Fruit fly (Drosophila melanogaster) whole organism, prepupa: Measurements from ENCODE around the gene GNBP3.

Experiments
- Blimp-1 ChIP-seq: fragments of 200-800 bp; sonication (Bioruptor generic); optimal IDR thresholded peaks from 3 replicates; lab custom pipeline; 2017; ENCODE audit warnings: missing biosample characterization, missing genetic modification characterization, mild to moderate bottlenecking, moderate library complexity, missing genetic modification reagents
- CG10631 ChIP-seq: fragments of 200-800 bp; sonication (Bioruptor generic); optimal IDR thresholded peaks from 2 replicates; lab custom pipeline; 2016; ENCODE audit warnings: missing biosample characterization, missing genetic modification characterization
- CG10669 ChIP-seq: fragments of 200-800 bp; sonication (Bioruptor generic); optimal IDR thresholded peaks from 3 replicates; lab custom pipeline; 2018; ENCODE audit warnings: missing biosample characterization, mild to moderate bottlenecking, missing genetic modification characterization, moderate library complexity
- CG11294 ChIP-seq: fragments of 200-800 bp; sonication (Bioruptor generic); IDR thresholded peaks from 2 replicates; pipeline ENCODE4 v1.3.6; 2022; ENCODE audit warnings: missing biosample characterization, missing genetic modification characterization
- CG11762 ChIP-seq: fragments of 200-800 bp; sonication (Bioruptor generic); optimal IDR thresholded peaks from 3 replicates; lab custom pipeline; 2016; ENCODE audit warnings: missing biosample characterization, missing genetic modification characterization; ENCODE audit not compliant: insufficient read depth
- CG11902 ChIP-seq: fragments of 200-800 bp; sonication (Bioruptor generic); optimal IDR thresholded peaks from 3 replicates; lab custom pipeline; 2016; ENCODE audit warnings: missing biosample characterization, missing genetic modification characterization
- CG15336 ChIP-seq: fragments of 200-800 bp; sonication (Bioruptor generic); IDR thresholded peaks from 2 replicates; pipeline ENCODE4 v1.3.6; 2022; ENCODE audit warnings: missing biosample characterization, missing genetic modification characterization
- CG1621 ChIP-seq: fragments of 200-800 bp; sonication (Bioruptor generic); optimal IDR thresholded peaks from 3 replicates; lab custom pipeline; 2018; ENCODE audit warnings: missing biosample characterization, mild to moderate bottlenecking, missing genetic modification characterization
- CG16779 ChIP-seq: fragments of 200-800 bp; sonication (Bioruptor generic); optimal IDR thresholded peaks from 3 replicates; lab custom pipeline; 2017; ENCODE audit warnings: missing biosample characterization, mild to moderate bottlenecking, missing genetic modification characterization
- CG3032 ChIP-seq: fragments of 200-800 bp; optimal IDR thresholded peaks from 2 replicates; lab custom pipeline; 2019; ENCODE audit warnings: missing biosample characterization, mild to moderate bottlenecking, missing genetic modification characterization, moderate library complexity
- CG32006 ChIP-seq: fragments of 200-800 bp; sonication (Bioruptor generic); optimal IDR thresholded peaks from 3 replicates; lab custom pipeline; 2017; ENCODE audit warnings: missing biosample characterization, mild to moderate bottlenecking, missing genetic modification characterization
- CG34406 ChIP-seq: fragments of 200-800 bp; sonication (Bioruptor generic); optimal IDR thresholded peaks from 3 replicates; lab custom pipeline; 2016; ENCODE audit warnings: missing biosample characterization, missing genetic modification characterization
- CG3919 ChIP-seq: fragments of 200-800 bp; sonication (Bioruptor generic); optimal IDR thresholded peaks from 3 replicates; lab custom pipeline; 2016; ENCODE audit warnings: missing biosample characterization, missing genetic modification characterization
- CG4318 ChIP-seq: fragments of 200-800 bp; sonication (Bioruptor generic); optimal IDR thresholded peaks from 3 replicates; lab custom pipeline; 2017; ENCODE audit warnings: missing biosample characterization, mild to moderate bottlenecking, missing genetic modification characterization
- CG6163 ChIP-seq: fragments of 200-800 bp; sonication (Bioruptor generic); IDR thresholded peaks from 3 replicates; pipeline ENCODE4 v1.3.6; 2022; ENCODE audit warnings: missing biosample characterization, missing genetic modification characterization
- CG6276 ChIP-seq: fragments of 200-800 bp; sonication (Bioruptor generic); optimal IDR thresholded peaks from 2 replicates; lab custom pipeline; 2017; ENCODE audit warnings: missing biosample characterization, mild to moderate bottlenecking, missing genetic modification characterization
- CG6792 ChIP-seq: fragments of 200-800 bp; sonication (Bioruptor generic); optimal IDR thresholded peaks from 3 replicates; lab custom pipeline; 2016; ENCODE audit warnings: missing biosample characterization, missing genetic modification characterization
- CG6808 ChIP-seq: fragments of 200-800 bp; sonication (Bioruptor generic); optimal IDR thresholded peaks from 3 replicates; lab custom pipeline; 2017; ENCODE audit warnings: missing biosample characterization, missing genetic modification characterization, mild to moderate bottlenecking, moderate library complexity, missing genetic modification reagents
- CG6854 ChIP-seq: fragments of 200-800 bp; sonication (Bioruptor generic); optimal IDR thresholded peaks from 2 replicates; lab custom pipeline; 2017; ENCODE audit warnings: missing biosample characterization, mild to moderate bottlenecking, missing genetic modification characterization
- CG7368 ChIP-seq: fragments of 200-800 bp; sonication (Bioruptor generic); optimal IDR thresholded peaks from 3 replicates; lab custom pipeline; 2016; ENCODE audit warnings: missing biosample characterization, missing genetic modification characterization
- CG8119 ChIP-seq: fragments of 200-800 bp; sonication (Bioruptor generic); IDR thresholded peaks from 3 replicates; pipeline ENCODE4 v1.3.6; 2022; ENCODE audit warnings: missing biosample characterization, missing genetic modification characterization
- CG8319 ChIP-seq: fragments of 200-800 bp; sonication (Bioruptor generic); optimal IDR thresholded peaks from 3 replicates; lab custom pipeline; 2016; ENCODE audit warnings: missing biosample characterization, missing genetic modification characterization
- Eip75B ChIP-seq: fragments of 200-800 bp; sonication (Bioruptor generic); optimal IDR thresholded peaks from 3 replicates; lab custom pipeline; 2016; ENCODE audit warnings: missing biosample characterization, missing genetic modification characterization
- Eip78C ChIP-seq: fragments of 200-800 bp; sonication (Bioruptor generic); peaks from one replicate; lab custom pipeline; 2016; ENCODE audit warnings: missing biosample characterization, missing genetic modification characterization
- Eip93F ChIP-seq: fragments of 200-800 bp; sonication (Bioruptor generic); optimal IDR thresholded peaks from 2 replicates; lab custom pipeline; 2016; ENCODE audit warnings: missing biosample characterization, mild to moderate bottlenecking, missing genetic modification characterization
- Ets96B ChIP-seq: fragments of 200-800 bp; optimal IDR thresholded peaks from 2 replicates; lab custom pipeline; 2019; ENCODE audit warnings: missing biosample characterization, mild to moderate bottlenecking, missing genetic modification characterization, moderate library complexity
- Gug ChIP-seq: fragments of 200-800 bp; sonication (Bioruptor generic); IDR thresholded peaks from 2 replicates; pipeline ENCODE4 v1.3.6; 2022; ENCODE audit warnings: missing biosample characterization, missing genetic modification characterization
- Hr38 ChIP-seq: sonication (Bioruptor generic); optimal IDR thresholded peaks from 2 replicates; lab custom pipeline; 2016; ENCODE audit warnings: missing biosample characterization, missing genetic modification characterization
- Hr4 ChIP-seq: fragments of 200-800 bp; sonication (Bioruptor generic); optimal IDR thresholded peaks from 3 replicates; lab custom pipeline; 2016; ENCODE audit warnings: missing biosample characterization, missing genetic modification characterization
- Met ChIP-seq: fragments of 200-800 bp; sonication (Bioruptor generic); optimal IDR thresholded peaks from 3 replicates; lab custom pipeline; 2016; ENCODE audit warnings: missing biosample characterization, missing genetic modification characterization
- OdsH ChIP-seq: fragments of 200-800 bp; sonication (Bioruptor generic); optimal IDR thresholded peaks from 3 replicates; lab custom pipeline; 2016; ENCODE audit warnings: missing biosample characterization, missing genetic modification characterization
- Sox102F ChIP-seq: fragments of 200-800 bp; sonication (Bioruptor generic); optimal IDR thresholded peaks from 2 replicates; lab custom pipeline; 2016; ENCODE audit warnings: missing biosample characterization, mild to moderate bottlenecking, missing genetic modification characterization
- Sox14 ChIP-seq: fragments of 200-800 bp; sonication (Bioruptor generic); optimal IDR thresholded peaks from 3 replicates; lab custom pipeline; 2016; ENCODE audit warnings: missing biosample characterization, missing genetic modification characterization
- Sox15 ChIP-seq: fragments of 200-800 bp; sonication (Bioruptor generic); optimal IDR thresholded peaks from 3 replicates; lab custom pipeline; 2016; ENCODE audit warnings: missing biosample characterization, missing genetic modification characterization
- achi ChIP-seq: fragments of 200-800 bp; sonication (Bioruptor generic); optimal IDR thresholded peaks from 3 replicates; lab custom pipeline; 2016; ENCODE audit warnings: missing biosample characterization, missing genetic modification characterization
- acj6 ChIP-seq: fragments of 200-800 bp; sonication (Bioruptor generic); optimal IDR thresholded peaks from 3 replicates; lab custom pipeline; 2016; ENCODE audit warnings: missing biosample characterization, missing genetic modification characterization
- cyc ChIP-seq: fragments of 200-800 bp; sonication (Bioruptor generic); optimal IDR thresholded peaks from 3 replicates; lab custom pipeline; 2016; ENCODE audit warnings: missing biosample characterization, missing genetic modification characterization
- dac ChIP-seq: fragments of 200-800 bp; sonication (Bioruptor generic); optimal IDR thresholded peaks from 2 replicates; lab custom pipeline; 2017; ENCODE audit warnings: missing biosample characterization, mild to moderate bottlenecking, missing genetic modification characterization
- dsx ChIP-seq: fragments of 200-800 bp; optimal IDR thresholded peaks from 3 replicates; lab custom pipeline; 2019; ENCODE audit warnings: missing biosample characterization, mild to moderate bottlenecking, missing genetic modification characterization, moderate library complexity; ENCODE audit not compliant: poor library complexity, severe bottlenecking
- eg ChIP-seq: fragments of 200-800 bp; sonication (Bioruptor generic); IDR thresholded peaks from 3 replicates; pipeline ENCODE4 v1.3.6; 2022; ENCODE audit warnings: missing biosample characterization, missing genetic modification characterization
- fd59A ChIP-seq: fragments of 200-800 bp; sonication (Bioruptor generic); optimal IDR thresholded peaks from 2 replicates; lab custom pipeline; 2017; ENCODE audit warnings: missing biosample characterization, mild to moderate bottlenecking, missing genetic modification characterization, missing genetic modification reagents
- fd85E ChIP-seq: fragments of 200-800 bp; sonication (Bioruptor generic); optimal IDR thresholded peaks from 3 replicates; lab custom pipeline; 2016; ENCODE audit warnings: missing biosample characterization, missing genetic modification characterization
- fkh ChIP-seq: fragments of 200-800 bp; sonication (Bioruptor generic); optimal IDR thresholded peaks from 3 replicates; lab custom pipeline; 2017; ENCODE audit warnings: missing biosample characterization, mild to moderate bottlenecking, missing genetic modification characterization, moderate library complexity
- lz ChIP-seq: fragments of 200-800 bp; sonication (Bioruptor generic); optimal IDR thresholded peaks from 3 replicates; lab custom pipeline; 2016; ENCODE audit warnings: missing biosample characterization, missing genetic modification characterization
- net ChIP-seq: fragments of 200-800 bp; sonication (Bioruptor generic); optimal IDR thresholded peaks from 3 replicates; lab custom pipeline; 2016; ENCODE audit warnings: missing biosample characterization, missing genetic modification characterization
- pdm3 ChIP-seq: fragments of 200-800 bp; sonication (Bioruptor generic); optimal IDR thresholded peaks from 3 replicates; lab custom pipeline; 2016; ENCODE audit warnings: missing biosample characterization, missing genetic modification characterization
- salr ChIP-seq, 2 experiments: fragments of 200-800 bp; sonication (Bioruptor generic); optimal IDR thresholded peaks; 3 replicates each; lab custom pipeline; 2016 to 2018; ENCODE audit warnings: missing biosample characterization in 2 of 2, missing genetic modification characterization in 2 of 2, mild to moderate bottlenecking in 1 of 2
- ss ChIP-seq, 2 experiments: fragments of 200-800 bp; sonication (Bioruptor generic); optimal IDR thresholded peaks; 2 replicates in 1 of 2; 3 replicates in 1 of 2; lab custom pipeline; 2017 to 2018; ENCODE audit warnings: mild to moderate bottlenecking in 2 of 2, missing biosample characterization in 2 of 2, missing genetic modification characterization in 2 of 2, moderate library complexity in 1 of 2
- svp ChIP-seq: fragments of 200-800 bp; sonication (Bioruptor generic); peaks from one replicate; lab custom pipeline; 2016; ENCODE audit warnings: missing biosample characterization, missing genetic modification characterization
- topi ChIP-seq: fragments of 200-800 bp; sonication (Bioruptor generic); optimal IDR thresholded peaks from 3 replicates; lab custom pipeline; 2016; ENCODE audit warnings: missing biosample characterization, missing genetic modification characterization
- vri ChIP-seq: fragments of 200-800 bp; sonication (Bioruptor generic); optimal IDR thresholded peaks from 3 replicates; lab custom pipeline; 2016; ENCODE audit warnings: missing biosample characterization, mild to moderate bottlenecking, missing genetic modification characterization

GNBP3 gene

DNA sequence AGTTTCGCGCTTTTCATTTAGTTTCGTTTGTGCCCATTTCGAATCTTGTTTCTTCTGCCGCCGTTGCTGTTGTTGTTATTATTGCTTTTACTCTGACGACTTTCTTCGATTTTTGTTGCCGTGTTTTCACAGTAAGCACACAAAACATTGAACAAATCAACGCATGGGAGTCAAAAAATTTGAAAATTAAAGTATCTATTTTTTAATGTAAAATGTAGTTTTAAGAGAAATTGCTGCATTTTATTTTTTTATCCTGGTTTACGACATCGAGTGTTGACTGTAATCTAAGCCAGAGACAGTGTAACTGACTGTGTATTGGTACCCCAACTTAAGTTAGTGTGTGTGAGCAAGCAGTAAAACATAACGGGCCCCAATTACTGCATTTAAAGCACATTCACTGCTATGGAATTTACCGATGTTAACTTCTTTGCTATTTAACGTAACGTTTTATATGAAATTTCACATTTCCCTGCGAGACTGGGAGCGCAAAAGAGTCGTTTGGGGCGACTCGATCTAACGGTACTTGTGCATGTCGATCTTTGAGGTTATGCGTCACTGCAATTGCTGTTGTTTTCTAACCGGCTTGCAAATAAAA, 41.4 kb downstream of the GNBP3 start:
- TF ChIP-seq CG11762 (GFP tag; lab: Kevin White, UChicago) (peak; percentile 74), Hr38 (GFP tag; lab: Kevin White, UChicago) (peak; percentile 75), fd85E (GFP tag; lab: Kevin White, UChicago) (peak; percentile 31), CG7368 (GFP tag; lab: Kevin White, UChicago) (peak; percentile 87), CG3919 (GFP tag; lab: Kevin White, UChicago) (peak; percentile 91), Sox102F (GFP tag; lab: Kevin White, UChicago) (no peak), CG3032 (tag; lab: Kevin White, UChicago) (peak; percentile 53), dsx (GFP tag; lab: Kevin White, UChicago) (no peak), Hr4 (peak; percentile 97), CG6163 (GFP tag; lab: Robert Waterston, UW) (peak; percentile 95), svp (GFP tag; lab: Kevin White, UChicago) (peak; percentile 95), CG6276 (GFP tag; lab: Kevin White, UChicago) (peak; percentile 91), Sox15 (GFP tag; lab: Kevin White, UChicago) (peak; percentile 66), Ets96B (peak; percentile 64), Eip78C (GFP tag; lab: Kevin White, UChicago) (peak; percentile 97), OdsH (peak; percentile 90), CG10669 (no peak), Sox14 (peak; percentile 87), dac (GFP tag; lab: Kevin White, UChicago) (peak; percentile 89), CG11902 (GFP tag; lab: Kevin White, UChicago) (peak; percentile 86), CG8119 (GFP tag; lab: Robert Waterston, UW) (peak; percentile 95), CG6792 (GFP tag; lab: Kevin White, UChicago) (peak; percentile 89), CG6854 (GFP tag; lab: Kevin White, UChicago) (no peak), CG8319 (peak; percentile 74), fd59A (GFP tag; lab: Kevin White, UChicago) (peak; percentile 51), CG11294 (peak; percentile 82; the same call in 1 of the 2 replicates), acj6 (GFP tag; lab: Kevin White, UChicago) (peak; percentile 87), achi (GFP tag; lab: Kevin White, UChicago) (peak; percentile 87), Met (GFP tag; lab: Kevin White, UChicago) (no peak), Eip75B (peak; percentile 89), CG1621 (tag; lab: Kevin White, UChicago) (peak; percentile 43), topi (GFP tag; lab: Kevin White, UChicago) (peak; percentile 88), vri (GFP tag; lab: Kevin White, UChicago) (no peak), CG16779 (no peak), CG15336 (peak; percentile 95), Eip93F (GFP tag; lab: Kevin White, UChicago) (peak; percentile 70), ss (GFP tag; optimal IDR thresholded peaks at IDR 0.05; lab: Kevin White, UChicago) (no peak), eg (GFP tag; lab: Robert Waterston, UW) (peak; percentile 97), pdm3 (GFP tag; lab: Kevin White, UChicago) (peak; percentile 91), Blimp-1 (peak; percentile 59), salr (GFP tag; optimal IDR thresholded peaks at IDR 0.05; lab: Kevin White, UChicago) (peak in 1 of 2 experiments; percentile 31), Gug (GFP tag; lab: Robert Waterston, UW) (peak; percentile 86), CG10631 (no peak), cyc (GFP tag; lab: Kevin White, UChicago) (peak; percentile 89), net (GFP tag; lab: Kevin White, UChicago) (peak; percentile 87), CG32006 (GFP tag; lab: Kevin White, UChicago) (peak; percentile 97), CG6808 (GFP tag; lab: Kevin White, UChicago) (no peak), fkh (GFP tag; lab: Kevin White, UChicago) (no peak), CG4318 (GFP tag; lab: Kevin White, UChicago) (peak; percentile 92), CG34406 (GFP tag; lab: Kevin White, UChicago) (peak; percentile 82), lz (GFP tag; lab: Kevin White, UChicago) (peak; percentile 89)
